Worm (Caenorhabditis elegans) whole organism, midembryonic: ENCODE data around the gene mrpl-21.
A peak's percentile ranks its signal among the peaks of the same experiment; 100 is the strongest.

Experiments used
- T22C8.4 ChIP-seq: fragments of 200-800 bp; sonication (Bioruptor generic); IDR thresholded peaks from 2 replicates; pipeline ENCODE4 v1.3.6; 2022; ENCODE audit warnings: missing genetic modification characterization, missing compliant biosample characterization
- cog-1 ChIP-seq: sonication (generic microtip); optimal IDR thresholded peaks from 2 replicates; lab custom pipeline; 2016; ENCODE audit warnings: missing genetic modification characterization, missing compliant biosample characterization
- flt-1 ChIP-seq: fragments of 200-800 bp; sonication (Bioruptor generic); IDR thresholded peaks from 2 replicates; pipeline ENCODE4 v1.3.6; 2022; ENCODE audit warnings: missing genetic modification characterization, missing compliant biosample characterization
- klf-2 ChIP-seq: fragments of 200-800 bp; sonication (Bioruptor generic); conservative IDR thresholded peaks from 2 replicates; pipeline ENCODE4 v1.3.6; 2022; ENCODE audit warnings: missing genetic modification reagents, missing genetic modification characterization, missing compliant biosample characterization
- med-1 ChIP-seq: sonication (generic microtip); optimal IDR thresholded peaks from 2 replicates; lab custom pipeline; 2017; ENCODE audit warnings: missing genetic modification characterization, mild to moderate bottlenecking, missing compliant biosample characterization, antibody characterized with exemption, missing genetic modification reagents; ENCODE audit not compliant: insufficient read depth
- ref-1 ChIP-seq: fragments of 200-800 bp; sonication (Bioruptor generic); conservative IDR thresholded peaks from 2 replicates; pipeline ENCODE4 v1.3.6; 2022; ENCODE audit warnings: missing genetic modification reagents, missing genetic modification characterization, missing compliant biosample characterization
- tab-1 ChIP-seq: fragments of 200-800 bp; sonication (Bioruptor generic); IDR thresholded peaks from 2 replicates; pipeline ENCODE4 v1.3.6; 2022; ENCODE audit warnings: missing genetic modification characterization, missing compliant biosample characterization
- ztf-23 ChIP-seq: fragments of 200-800 bp; sonication (Bioruptor generic); IDR thresholded peaks from 2 replicates; pipeline ENCODE4 v1.3.6; 2022; ENCODE audit warnings: missing genetic modification reagents, missing genetic modification characterization, missing compliant biosample characterization
- ztf-29 ChIP-seq: fragments of 200-800 bp; sonication (Bioruptor generic); IDR thresholded peaks from 2 replicates; pipeline ENCODE4 v1.3.6; 2022; ENCODE audit warnings: missing genetic modification reagents, missing genetic modification characterization, missing compliant biosample characterization

Gene mrpl-21

DNA sequence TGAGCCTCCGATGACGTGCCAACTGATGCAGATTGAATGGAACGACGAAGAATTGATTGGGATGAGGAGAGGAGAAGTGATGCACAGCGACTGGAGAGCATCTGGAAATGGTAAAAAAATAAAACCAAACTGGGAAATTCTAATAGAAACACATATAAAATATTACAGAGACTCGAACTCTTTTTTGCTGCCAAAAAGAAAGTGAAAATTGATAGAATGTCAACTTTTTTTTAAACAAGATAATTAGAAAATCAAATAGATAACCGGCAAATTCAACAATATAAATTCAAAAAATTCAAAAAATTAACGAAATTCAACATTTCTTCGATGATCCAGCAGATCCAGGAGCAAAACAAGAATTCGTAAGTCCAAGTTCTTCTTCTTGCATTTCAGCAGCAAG is at the start of gene mrpl-21:
TSS of gene mrpl-21 (minus strand) at position 101 of the 400 bp plus-strand sequence.
- TF ChIP-seq ztf-23 (GFP tag; lab: Robert Waterston, UW) (no peak), tab-1 (GFP tag; lab: Robert Waterston, UW) (no peak), ref-1 (GFP tag; lab: Robert Waterston, UW) (no peak), klf-2 (GFP tag; lab: Robert Waterston, UW) (no peak), flt-1 (GFP tag; lab: Robert Waterston, UW) (no peak), cog-1 (no peak), ztf-29 (GFP tag; lab: Robert Waterston, UW) (no peak), T22C8.4 (GFP tag; lab: Robert Waterston, UW) (no peak)

DNA sequence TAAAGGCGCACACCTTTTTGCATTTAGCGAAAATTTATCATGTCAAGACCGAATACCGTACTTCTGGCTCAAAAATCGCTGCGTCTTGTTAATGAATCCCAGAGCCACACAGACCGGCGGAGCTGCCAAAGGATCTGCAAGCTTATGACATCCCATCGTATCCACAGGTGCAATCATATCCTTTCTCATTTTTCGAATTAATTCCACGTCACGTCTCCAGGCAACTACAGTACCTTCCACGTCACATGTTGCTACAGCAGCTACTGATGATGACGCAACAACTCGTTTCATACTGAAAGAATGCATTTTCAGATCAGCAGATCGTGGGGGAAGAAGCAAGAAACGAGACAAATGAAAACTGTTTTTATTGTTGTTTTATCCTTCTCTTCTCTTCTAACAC is 49.7 kb upstream of the mrpl-21 start, which contains the start of gene R10E4.6:
TSS of gene R10E4.6 (plus strand) at position 301 of the 400 bp plus-strand sequence.
- TF ChIP-seq klf-2 (GFP tag; lab: Robert Waterston, UW) (no peak), tab-1 (GFP tag; lab: Robert Waterston, UW) (no peak), ztf-29 (GFP tag; lab: Robert Waterston, UW) (no peak), ztf-23 (GFP tag; lab: Robert Waterston, UW) (no peak), med-1 (GFP tag; lab: Kevin White, UChicago) (no peak), cog-1 (no peak), ref-1 (GFP tag; lab: Robert Waterston, UW) (no peak), flt-1 (GFP tag; lab: Robert Waterston, UW) (no peak), T22C8.4 (GFP tag; lab: Robert Waterston, UW) (no peak)

DNA sequence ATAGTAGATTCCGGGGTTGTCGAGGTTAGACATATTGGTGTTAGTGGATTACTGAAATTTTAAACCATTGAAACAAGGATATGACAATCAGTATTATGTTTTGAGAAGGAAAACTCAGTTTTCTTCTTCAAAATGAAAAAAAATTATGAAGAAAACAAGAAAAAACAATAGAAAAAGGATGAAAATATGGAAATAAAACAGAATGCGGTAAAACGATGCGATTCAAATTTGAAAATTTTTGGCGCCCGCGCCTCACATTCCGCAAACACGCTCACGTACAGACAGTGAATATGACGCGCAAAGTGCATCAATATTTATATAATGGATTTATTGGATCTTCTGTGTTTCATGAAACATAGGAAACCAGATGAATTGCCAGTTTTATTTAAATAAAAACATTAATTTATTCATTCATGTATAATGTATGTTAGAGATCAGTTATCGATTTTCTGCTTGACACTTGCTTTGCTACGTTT is 47.9 kb upstream of the mrpl-21 start, which contains the start of gene mcm-5:
TSS of gene mcm-5 (minus strand) at position 51 of the 476 bp plus-strand sequence.
- TF ChIP-seq klf-2 (GFP tag; lab: Robert Waterston, UW) (no peak), ztf-23 (GFP tag; lab: Robert Waterston, UW) (no peak), flt-1 (GFP tag; lab: Robert Waterston, UW) (no peak), T22C8.4 (GFP tag; lab: Robert Waterston, UW) (no peak), ztf-29 (GFP tag; lab: Robert Waterston, UW) (no peak), tab-1 (GFP tag; lab: Robert Waterston, UW) (no peak), med-1 (GFP tag; lab: Kevin White, UChicago) (no peak), cog-1 (no peak), ref-1 (GFP tag; lab: Robert Waterston, UW) (no peak)

DNA sequence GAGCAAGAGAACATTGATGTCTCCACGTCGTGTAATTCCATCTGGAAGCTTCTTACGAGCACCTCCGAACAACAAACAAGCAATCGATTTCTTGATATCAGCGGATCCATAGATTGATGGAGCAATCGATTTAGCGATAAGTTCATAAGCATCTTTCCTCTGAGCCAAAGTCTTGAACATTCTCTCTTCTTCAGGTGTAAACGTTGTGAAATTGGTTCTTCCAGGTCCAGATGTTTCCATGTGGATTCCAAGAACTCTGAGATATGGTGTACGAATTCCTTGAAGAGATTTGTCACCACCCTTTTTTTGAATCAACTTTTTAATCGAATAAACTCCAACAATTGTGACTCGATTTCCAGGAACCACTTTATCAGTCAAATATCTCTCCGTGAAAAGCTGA is 46.6 kb upstream of the mrpl-21 start:
- TF ChIP-seq T22C8.4 (GFP tag; lab: Robert Waterston, UW) = no peak
- no peak for TF ChIP-seq ztf-29 (GFP tag; lab: Robert Waterston, UW)
- TF ChIP-seq ref-1 (GFP tag; lab: Robert Waterston, UW) = no peak
- TF ChIP-seq tab-1 (GFP tag; lab: Robert Waterston, UW) = no peak
- TF ChIP-seq klf-2 (GFP tag; lab: Robert Waterston, UW) = no peak

DNA sequence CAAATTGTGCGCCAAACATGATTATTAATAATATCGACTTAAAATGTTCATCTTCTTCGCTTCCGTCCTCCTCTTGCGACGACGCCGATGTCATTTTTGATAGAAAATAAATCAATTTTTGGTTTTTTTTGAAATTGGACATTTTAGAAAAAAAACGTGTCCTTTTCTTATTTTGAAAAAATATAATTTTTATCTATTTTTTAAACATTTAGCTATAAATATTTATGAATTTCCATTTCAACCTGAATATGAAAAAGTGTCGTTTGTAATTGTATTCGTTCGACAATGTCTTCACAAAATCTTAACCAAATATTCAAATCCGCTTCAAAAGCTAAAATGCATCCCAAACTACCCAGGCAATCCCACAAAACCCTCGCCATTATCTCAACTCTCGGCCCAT is 44.0 kb upstream of the mrpl-21 start, which contains the start of gene R10E4.3:
TSS of gene R10E4.3 (minus strand) at position 101 of the 400 bp plus-strand sequence.
- TF ChIP-seq cog-1 (no peak), ztf-23 (GFP tag; lab: Robert Waterston, UW) (no peak), ztf-29 (GFP tag; lab: Robert Waterston, UW) (no peak), med-1 (GFP tag; lab: Kevin White, UChicago) (no peak), T22C8.4 (GFP tag; lab: Robert Waterston, UW) (no peak), klf-2 (GFP tag; lab: Robert Waterston, UW) (no peak), tab-1 (GFP tag; lab: Robert Waterston, UW) (no peak), ref-1 (GFP tag; lab: Robert Waterston, UW) (no peak), flt-1 (GFP tag; lab: Robert Waterston, UW) (no peak)

DNA sequence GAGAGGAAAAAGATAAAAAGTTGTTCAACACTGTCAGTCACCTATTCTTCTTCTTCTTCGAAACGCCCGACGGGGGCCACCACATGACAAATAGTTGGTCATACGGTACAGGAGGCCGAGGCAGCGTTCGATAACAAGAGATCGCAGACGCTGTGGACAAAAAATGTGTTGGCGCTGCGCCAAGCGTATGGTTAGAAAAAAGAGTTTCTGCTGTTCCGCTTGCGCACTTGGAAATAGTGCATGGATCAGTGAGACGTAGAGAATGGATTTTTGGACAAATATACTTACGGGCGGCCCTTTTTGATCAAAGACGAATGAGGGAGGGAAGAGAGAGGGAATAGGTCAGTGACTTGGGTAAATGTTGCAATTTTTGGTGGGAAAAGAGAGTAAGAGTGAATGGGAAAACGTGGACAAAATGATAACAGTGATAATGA is 41.4 kb upstream of the mrpl-21 start:
- TF ChIP-seq med-1 (GFP tag; lab: Kevin White, UChicago) (no peak), ztf-23 (GFP tag; lab: Robert Waterston, UW) (no peak), ztf-29 (GFP tag; lab: Robert Waterston, UW) (no peak), flt-1 (GFP tag; lab: Robert Waterston, UW) (no peak), cog-1 (no peak), tab-1 (GFP tag; lab: Robert Waterston, UW) (no peak), ref-1 (GFP tag; lab: Robert Waterston, UW) (no peak), klf-2 (GFP tag; lab: Robert Waterston, UW) (no peak), T22C8.4 (GFP tag; lab: Robert Waterston, UW) (no peak)

DNA sequence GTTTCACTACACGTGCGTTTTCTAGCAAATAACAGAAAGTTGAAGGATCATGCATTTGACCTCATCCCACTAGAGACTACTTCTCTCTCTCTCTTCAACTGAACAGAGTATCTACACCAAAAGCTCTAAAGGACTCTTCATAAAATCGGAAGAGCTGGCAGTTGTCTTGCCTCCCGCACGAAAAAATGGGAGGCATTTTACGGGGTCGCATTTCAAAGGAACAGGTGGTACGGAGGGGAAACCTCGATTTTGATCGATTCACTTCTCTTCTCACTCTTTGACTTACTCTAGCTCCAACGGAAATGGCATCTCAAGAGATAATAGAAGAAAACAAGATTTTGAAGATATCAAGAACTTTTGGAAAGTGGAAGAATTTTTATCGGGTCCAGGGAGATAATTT is 39.8 kb upstream of the mrpl-21 start:
- TF ChIP-seq klf-2 (GFP tag; lab: Robert Waterston, UW) (no peak), ztf-23 (GFP tag; lab: Robert Waterston, UW) (no peak), flt-1 (GFP tag; lab: Robert Waterston, UW) (no peak), cog-1 (no peak), ztf-29 (GFP tag; lab: Robert Waterston, UW) (no peak), med-1 (GFP tag; lab: Kevin White, UChicago) (no peak), tab-1 (GFP tag; lab: Robert Waterston, UW) (no peak), T22C8.4 (GFP tag; lab: Robert Waterston, UW) (no peak), ref-1 (GFP tag; lab: Robert Waterston, UW) (no peak)

DNA sequence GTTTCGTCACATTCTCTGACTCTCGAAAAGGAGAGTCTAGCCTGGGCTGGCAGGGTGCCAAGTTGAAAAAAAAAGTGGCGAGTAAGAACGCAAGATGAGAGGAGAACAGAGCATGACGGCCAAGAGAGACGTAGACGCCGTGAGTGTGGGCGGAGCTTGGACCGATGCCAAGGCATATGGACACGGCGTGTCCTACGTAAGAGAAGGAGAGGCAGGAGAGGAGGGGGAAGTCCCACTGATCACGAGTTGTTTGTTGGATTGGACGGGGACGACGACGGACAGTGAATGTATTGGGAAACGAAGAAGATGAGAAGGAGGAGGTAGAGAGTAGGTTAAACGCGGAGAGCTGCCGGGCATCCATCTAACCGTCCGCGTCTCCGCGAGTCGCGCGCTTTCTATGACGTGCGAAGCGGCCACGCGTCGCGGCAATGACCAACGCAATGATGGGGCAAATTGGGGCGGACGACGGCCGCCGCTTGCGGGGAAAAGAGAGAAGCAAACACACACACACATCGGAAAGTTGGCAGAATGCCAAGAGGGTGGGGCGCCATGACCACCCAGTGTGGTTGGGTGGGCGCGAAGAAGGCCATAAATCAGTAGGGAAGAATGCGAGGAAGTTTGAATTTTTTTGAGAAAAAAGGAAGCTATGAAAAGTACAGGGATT is 38.7 kb upstream of the mrpl-21 start:
- TF ChIP-seq ref-1 (GFP tag; lab: Robert Waterston, UW) = 0 out of 2 replicates have a peak, but pooled peaks have one; percentile 18
- TF ChIP-seq ztf-23 (GFP tag; lab: Robert Waterston, UW) = peak; percentile 59; the same call in 1 of the 2 replicates
- TF ChIP-seq T22C8.4 (GFP tag; lab: Robert Waterston, UW) = no peak
- peak; percentile 99 for TF ChIP-seq cog-1
- TF ChIP-seq klf-2 (GFP tag; lab: Robert Waterston, UW) = no peak; the same call in 1 of the 2 replicates
- no peak for TF ChIP-seq med-1 (GFP tag; lab: Kevin White, UChicago)
- TF ChIP-seq tab-1 (GFP tag; lab: Robert Waterston, UW) = peak; percentile 76; the same call in 1 of the 2 replicates
- peak; percentile 35 for TF ChIP-seq ztf-29 (GFP tag; lab: Robert Waterston, UW)
- TF ChIP-seq flt-1 (GFP tag; lab: Robert Waterston, UW) = peak; percentile 73; the same call in 1 of the 2 replicates
